Worm (Caenorhabditis elegans): ENCODE data around the gene ebp-1.

DNA sequence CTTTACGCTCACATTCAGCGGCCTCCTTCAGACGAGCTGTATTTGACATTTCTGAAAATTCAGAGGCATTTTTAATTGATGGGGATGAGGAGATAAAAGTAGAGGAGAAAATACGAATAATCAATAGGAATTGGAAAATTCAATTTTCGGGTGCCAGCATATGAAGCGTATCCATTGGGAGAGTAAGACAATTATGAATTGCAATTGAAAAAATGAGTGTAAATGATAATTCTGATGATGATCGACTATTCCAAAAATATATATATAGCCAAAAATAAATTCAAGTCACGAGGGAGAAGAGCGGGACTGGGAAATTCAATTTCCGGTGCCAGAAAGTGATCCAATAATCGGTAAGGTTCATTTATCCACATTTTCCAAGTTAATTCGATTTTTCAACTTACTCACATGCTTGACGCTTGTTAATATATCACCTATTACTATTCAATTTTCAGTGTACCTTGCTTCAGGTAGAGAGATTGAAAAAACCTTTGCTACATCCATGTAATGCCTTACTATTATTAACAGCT is 22.9 kb downstream of the ebp-1 start, which contains the start of gene Y59A8B.8:
- TF ChIP-seq him-1 (tag; optimal IDR thresholded peaks at IDR 0.05) = no peak
- TF ChIP-seq dao-5 (tag; optimal IDR thresholded peaks at IDR 0.05) = no peak
- no peak for TF ChIP-seq W03F9.2 (tag; optimal IDR thresholded peaks at IDR 0.05)

Data from whole organism, L4/young adult.